Worm (Caenorhabditis elegans) whole organism, midembryonic: ENCODE data around the gene F55B11.6.

Experiments
- T22C8.4 ChIP-seq: fragments of 200-800 bp; sonication (Bioruptor generic); IDR thresholded peaks from 2 replicates; pipeline ENCODE4 v1.3.6; 2022; ENCODE audit warnings: missing genetic modification characterization, missing compliant biosample characterization
- flt-1 ChIP-seq: fragments of 200-800 bp; sonication (Bioruptor generic); IDR thresholded peaks from 2 replicates; pipeline ENCODE4 v1.3.6; 2022; ENCODE audit warnings: missing genetic modification characterization, missing compliant biosample characterization
- med-1 ChIP-seq: sonication (generic microtip); optimal IDR thresholded peaks from 2 replicates; lab custom pipeline; 2017; ENCODE audit warnings: missing genetic modification characterization, mild to moderate bottlenecking, missing compliant biosample characterization, antibody characterized with exemption, missing genetic modification reagents; ENCODE audit not compliant: insufficient read depth

DNA sequence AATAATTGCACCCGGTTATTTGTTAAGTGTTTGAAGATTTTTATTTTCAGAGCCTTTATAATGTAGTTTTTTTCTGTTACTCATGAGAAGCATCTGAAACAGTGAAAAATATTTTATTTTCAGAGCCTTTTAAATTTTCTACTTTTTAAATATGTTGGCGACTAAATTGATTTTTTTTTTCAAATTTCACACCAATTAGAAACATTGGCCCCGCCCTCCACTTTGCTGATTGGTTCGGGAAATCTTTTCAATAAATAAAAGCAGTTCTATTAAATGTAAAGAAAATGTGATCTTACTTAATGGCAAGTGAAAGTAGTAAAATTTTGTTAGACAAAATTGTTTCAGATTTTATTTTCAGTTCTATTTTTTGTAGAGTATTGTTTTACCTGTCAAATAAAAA lies 20.4 kb upstream of the F55B11.6 start:
- TF ChIP-seq flt-1 (no peak), med-1 (no peak), T22C8.4 (GFP tag; lab: Robert Waterston, UW) (no peak)
